Fruit fly (Drosophila melanogaster): Measurements from ENCODE around the gene HisCl1.

The HisCl1 gene

dm6 chr3R:11786695-11787226 lies at the start of gene HisCl1, which contains the start of gene prd1:
Gene HisCl1 (plus strand): TSS chr3R:11787176.
Gene prd1 (minus strand): TSS chr3R:11787014.
- TF ChIP-seq CG17801 (GFP tag; optimal IDR thresholded peaks at IDR 0.05; ENCODE audit: partially characterized antibody) = no peak

dm6 chr3R:11741730-11742203 lies 45.2 kb upstream of the HisCl1 start, which contains the start of the genes Blm and CG14722:
Gene Blm (minus strand): TSS chr3R:11741783.
Gene CG14722 (plus strand): TSS chr3R:11741890.
- TF ChIP-seq CG17801 (GFP tag; optimal IDR thresholded peaks at IDR 0.05; ENCODE audit: partially characterized antibody) = no peak

- TF ChIP-seq CG17801 (GFP tag; optimal IDR thresholded peaks at IDR 0.05; ENCODE audit: partially characterized antibody) = peak; percentile 35
These were observed 37.4 kb upstream of the HisCl1 start, which contains the start of gene CG6923 for dm6 chr3R:11749297-11750293. Gene CG6923 (minus strand): TSS chr3R:11750029.

dm6 chr3R:11750294-11750432 lies 36.8 kb upstream of the HisCl1 start, which contains the start of gene CG43062:
Gene CG43062 (plus strand): TSS chr3R:11750333.
- TF ChIP-seq CG17801 (GFP tag; optimal IDR thresholded peaks at IDR 0.05; ENCODE audit: partially characterized antibody) = no peak

- TF ChIP-seq CG17801 (GFP tag; optimal IDR thresholded peaks at IDR 0.05; ENCODE audit: partially characterized antibody) = no peak
These were observed 35.2 kb upstream of the HisCl1 start for dm6 chr3R:11751756-11752155.

dm6 chr3R:11756762-11757161 lies 30.2 kb upstream of the HisCl1 start:
- TF ChIP-seq CG17801 (GFP tag; optimal IDR thresholded peaks at IDR 0.05; ENCODE audit: partially characterized antibody) = no peak

- no peak for TF ChIP-seq CG17801 (GFP tag; optimal IDR thresholded peaks at IDR 0.05; ENCODE audit: partially characterized antibody)
These were observed 29.6 kb upstream of the HisCl1 start for dm6 chr3R:11757197-11757856.

- TF ChIP-seq CG17801 (GFP tag; optimal IDR thresholded peaks at IDR 0.05; ENCODE audit: partially characterized antibody) = no peak
These were observed 28.8 kb upstream of the HisCl1 start for dm6 chr3R:11758160-11758506.

dm6 chr3R:11758507-11759184 lies 28.3 kb upstream of the HisCl1 start:
- TF ChIP-seq CG17801 (GFP tag; optimal IDR thresholded peaks at IDR 0.05; ENCODE audit: partially characterized antibody) = no peak

- no peak for TF ChIP-seq CG17801 (GFP tag; optimal IDR thresholded peaks at IDR 0.05; ENCODE audit: partially characterized antibody)
These were observed 27.7 kb upstream of the HisCl1 start for dm6 chr3R:11759185-11759731.

- TF ChIP-seq CG17801 (GFP tag; optimal IDR thresholded peaks at IDR 0.05; ENCODE audit: partially characterized antibody) = peak; percentile 56
These were observed 27.0 kb upstream of the HisCl1 start for dm6 chr3R:11759971-11760370.

- TF ChIP-seq CG17801 (GFP tag; optimal IDR thresholded peaks at IDR 0.05; ENCODE audit: partially characterized antibody) = peak; percentile 100
These were observed 26.1 kb upstream of the HisCl1 start for dm6 chr3R:11760669-11761387.

- TF ChIP-seq CG17801 (GFP tag; optimal IDR thresholded peaks at IDR 0.05; ENCODE audit: partially characterized antibody) = no peak
These were observed 25.3 kb upstream of the HisCl1 start for dm6 chr3R:11761718-11762117.

dm6 chr3R:11762500-11762899 lies 24.5 kb upstream of the HisCl1 start:
- no peak for TF ChIP-seq CG17801 (GFP tag; optimal IDR thresholded peaks at IDR 0.05; ENCODE audit: partially characterized antibody)
